Worm (Caenorhabditis elegans) whole organism, midembryonic: Measurements from ENCODE around the gene rfip-1.

Experiments
- T22C8.4 ChIP-seq: fragments of 200-800 bp; sonication (Bioruptor generic); IDR thresholded peaks from 2 replicates; pipeline ENCODE4 v1.3.6; 2022; ENCODE audit warnings: missing genetic modification characterization, missing compliant biosample characterization
- cog-1 ChIP-seq: sonication (generic microtip); optimal IDR thresholded peaks from 2 replicates; lab custom pipeline; 2016; ENCODE audit warnings: missing genetic modification characterization, missing compliant biosample characterization
- flt-1 ChIP-seq: fragments of 200-800 bp; sonication (Bioruptor generic); IDR thresholded peaks from 2 replicates; pipeline ENCODE4 v1.3.6; 2022; ENCODE audit warnings: missing genetic modification characterization, missing compliant biosample characterization
- klf-2 ChIP-seq: fragments of 200-800 bp; sonication (Bioruptor generic); conservative IDR thresholded peaks from 2 replicates; pipeline ENCODE4 v1.3.6; 2022; ENCODE audit warnings: missing genetic modification reagents, missing genetic modification characterization, missing compliant biosample characterization
- med-1 ChIP-seq: sonication (generic microtip); optimal IDR thresholded peaks from 2 replicates; lab custom pipeline; 2017; ENCODE audit warnings: missing genetic modification characterization, mild to moderate bottlenecking, missing compliant biosample characterization, antibody characterized with exemption, missing genetic modification reagents; ENCODE audit not compliant: insufficient read depth
- ref-1 ChIP-seq: fragments of 200-800 bp; sonication (Bioruptor generic); conservative IDR thresholded peaks from 2 replicates; pipeline ENCODE4 v1.3.6; 2022; ENCODE audit warnings: missing genetic modification reagents, missing genetic modification characterization, missing compliant biosample characterization
- tab-1 ChIP-seq: fragments of 200-800 bp; sonication (Bioruptor generic); IDR thresholded peaks from 2 replicates; pipeline ENCODE4 v1.3.6; 2022; ENCODE audit warnings: missing genetic modification characterization, missing compliant biosample characterization
- ztf-23 ChIP-seq: fragments of 200-800 bp; sonication (Bioruptor generic); IDR thresholded peaks from 2 replicates; pipeline ENCODE4 v1.3.6; 2022; ENCODE audit warnings: missing genetic modification reagents, missing genetic modification characterization, missing compliant biosample characterization
- ztf-29 ChIP-seq: fragments of 200-800 bp; sonication (Bioruptor generic); IDR thresholded peaks from 2 replicates; pipeline ENCODE4 v1.3.6; 2022; ENCODE audit warnings: missing genetic modification reagents, missing genetic modification characterization, missing compliant biosample characterization

ce11 chrII:5902139-5902538 lies 17.8 kb downstream of the rfip-1 start:
- TF ChIP-seq ref-1, result no peak
- no peak for TF ChIP-seq tab-1 (GFP tag; lab: Robert Waterston, UW)
- TF ChIP-seq T22C8.4 (GFP tag; lab: Robert Waterston, UW), result no peak
- no peak for TF ChIP-seq med-1 (GFP tag; lab: Kevin White, UChicago)
- no peak for TF ChIP-seq ztf-23 (GFP tag; lab: Robert Waterston, UW)
- no peak for TF ChIP-seq flt-1 (GFP tag; lab: Robert Waterston, UW)
- TF ChIP-seq cog-1 (tag; lab: Kevin White, UChicago), result no peak
- TF ChIP-seq klf-2 (GFP tag; lab: Robert Waterston, UW), result no peak
- no peak for TF ChIP-seq ztf-29 (GFP tag; lab: Robert Waterston, UW)
